Fruit fly (Drosophila melanogaster) whole organism, embryonic: ENCODE results near the gene Nle.

ENCODE experiments used
- ATbp ChIP-seq: fragments of 200-800 bp; sonication (Bioruptor generic); optimal IDR thresholded peaks from 2 replicates; lab custom pipeline; 2017; ENCODE audit warnings: missing biosample characterization, mild to moderate bottlenecking, missing genetic modification characterization, missing genetic modification reagents
- Aef1 ChIP-seq: fragments of 200-800 bp; sonication (Bioruptor generic); IDR thresholded peaks from 3 replicates; pipeline ENCODE4 v1.3.6; 2022; ENCODE audit warnings: missing biosample characterization, missing genetic modification characterization
- Blimp-1 ChIP-seq: fragments of 200-800 bp; sonication (Bioruptor generic); optimal IDR thresholded peaks from 3 replicates; lab custom pipeline; 2018; ENCODE audit warnings: missing biosample characterization, missing genetic modification characterization, mild to moderate bottlenecking, moderate library complexity, missing genetic modification reagents
- CG10209 ChIP-seq: fragments of 200-800 bp; sonication (Bioruptor generic); optimal IDR thresholded peaks from 3 replicates; lab custom pipeline; 2017; ENCODE audit warnings: missing biosample characterization, mild to moderate bottlenecking, missing genetic modification characterization, missing genetic modification reagents
- CG10267 ChIP-seq: fragments of 200-800 bp; sonication (Bioruptor generic); optimal IDR thresholded peaks from 2 replicates; lab custom pipeline; 2018; ENCODE audit warnings: missing biosample characterization, mild to moderate bottlenecking, missing genetic modification characterization, moderate library complexity
- CG10321 ChIP-seq: fragments of 200-800 bp; sonication (Bioruptor generic); IDR thresholded peaks from 2 replicates; pipeline ENCODE4 v1.3.6; 2022; ENCODE audit warnings: missing biosample characterization, missing genetic modification characterization
- CG10565 ChIP-seq: fragments of 200-800 bp; sonication (Bioruptor generic); optimal IDR thresholded peaks from 3 replicates; lab custom pipeline; 2016; ENCODE audit warnings: missing biosample characterization, mild to moderate bottlenecking, missing genetic modification characterization
- CG11247 ChIP-seq: fragments of 200-800 bp; sonication (Bioruptor generic); IDR thresholded peaks from 2 replicates; pipeline ENCODE4 v1.3.6; 2022; ENCODE audit warnings: missing biosample characterization, missing genetic modification characterization
- CG11696 ChIP-seq: fragments of 200-800 bp; sonication (Bioruptor generic); IDR thresholded peaks from 2 replicates; pipeline ENCODE4 v1.3.6; 2022; ENCODE audit warnings: missing biosample characterization, missing genetic modification characterization
- CG13287 ChIP-seq: fragments of 200-800 bp; sonication (Bioruptor generic); IDR thresholded peaks from 2 replicates; pipeline ENCODE4 v1.3.6; 2022; ENCODE audit warnings: missing biosample characterization, missing genetic modification characterization; ENCODE audit not compliant: partially characterized antibody
- CG14050 ChIP-seq: fragments of 200-800 bp; sonication (Bioruptor generic); IDR thresholded peaks from 3 replicates; pipeline ENCODE4 v1.3.6; 2022; ENCODE audit warnings: missing biosample characterization, missing genetic modification characterization
- CG14860 ChIP-seq: fragments of 200-800 bp; sonication (Bioruptor generic); IDR thresholded peaks from 3 replicates; pipeline ENCODE4 v1.3.6; 2022; ENCODE audit warnings: missing biosample characterization, missing genetic modification characterization; ENCODE audit not compliant: partially characterized antibody
- CG14965 ChIP-seq: fragments of 200-800 bp; sonication (Bioruptor generic); optimal IDR thresholded peaks from 2 replicates; lab custom pipeline; 2016; ENCODE audit warnings: missing biosample characterization, missing genetic modification characterization, borderline replicate concordance
- CG17912 ChIP-seq: fragments of 200-800 bp; sonication (Bioruptor generic); optimal IDR thresholded peaks from 2 replicates; lab custom pipeline; 2018; ENCODE audit warnings: missing biosample characterization, mild to moderate bottlenecking, missing genetic modification characterization
- CG1832 ChIP-seq: fragments of 200-800 bp; sonication (Bioruptor generic); optimal IDR thresholded peaks from 2 replicates; lab custom pipeline; 2017; ENCODE audit warnings: missing biosample characterization, mild to moderate bottlenecking, missing genetic modification characterization, inconsistent platforms
- CG2199 ChIP-seq: fragments of 200-800 bp; sonication (Bioruptor generic); IDR thresholded peaks from 3 replicates; pipeline ENCODE4 v1.3.6; 2022; ENCODE audit warnings: missing biosample characterization, missing genetic modification characterization
- CG2202 ChIP-seq: fragments of 200-800 bp; sonication (Bioruptor generic); optimal IDR thresholded peaks from 2 replicates; lab custom pipeline; 2018; ENCODE audit warnings: missing biosample characterization, mild to moderate bottlenecking, missing genetic modification characterization
- CG3726 ChIP-seq: fragments of 200-800 bp; sonication (Bioruptor generic); IDR thresholded peaks from 3 replicates; pipeline ENCODE4, ENCODE4 v1.3.6; 2022; ENCODE audit warnings: missing biosample characterization, missing genetic modification characterization
- CG6175 ChIP-seq: fragments of 200-800 bp; sonication (Bioruptor generic); IDR thresholded peaks from 3 replicates; pipeline ENCODE4 v1.3.6; 2022; ENCODE audit warnings: missing biosample characterization, missing genetic modification characterization
- CG6683 ChIP-seq: fragments of 200-800 bp; sonication (Bioruptor generic); optimal IDR thresholded peaks from 2 replicates; lab custom pipeline; 2017; ENCODE audit warnings: missing biosample characterization, mild to moderate bottlenecking, missing genetic modification characterization, missing genetic modification reagents
- CG6813 ChIP-seq: fragments of 200-800 bp; sonication (Bioruptor generic); optimal IDR thresholded peaks from 2 replicates; lab custom pipeline; 2017; ENCODE audit warnings: missing biosample characterization, missing genetic modification characterization, mild to moderate bottlenecking, moderate library complexity, missing genetic modification reagents
- CG7271 ChIP-seq: fragments of 200-800 bp; sonication (Bioruptor generic); optimal IDR thresholded peaks from 2 replicates; lab custom pipeline; 2018; ENCODE audit warnings: missing biosample characterization, mild to moderate bottlenecking, missing genetic modification characterization, moderate library complexity
- CG8478 ChIP-seq: fragments of >200 bp; optimal IDR thresholded peaks from 2 replicates; lab custom pipeline; 2018
- CG9817 ChIP-seq: fragments of 200-800 bp; sonication (Bioruptor generic); optimal IDR thresholded peaks from 2 replicates; lab custom pipeline; 2018; ENCODE audit warnings: missing biosample characterization, mild to moderate bottlenecking, missing genetic modification characterization, moderate library complexity
- CHES-1-like ChIP-seq: fragments of 200-800 bp; sonication (Bioruptor generic); optimal IDR thresholded peaks from 2 replicates; lab custom pipeline; 2016; ENCODE audit warnings: missing biosample characterization, missing genetic modification characterization
- GATAe ChIP-seq: fragments of 200-800 bp; sonication (Bioruptor generic); conservative IDR thresholded peaks from 2 replicates; pipeline ENCODE4 v1.3.6; 2022; ENCODE audit warnings: missing biosample characterization, missing genetic modification characterization
- HLH54F ChIP-seq: fragments of 200-800 bp; sonication (Bioruptor generic); optimal IDR thresholded peaks from 3 replicates; lab custom pipeline; 2016; ENCODE audit warnings: missing biosample characterization, missing genetic modification characterization
- Poxn ChIP-seq: fragments of 200-800 bp; sonication (Bioruptor generic); IDR thresholded peaks from 2 replicates; pipeline ENCODE4 v1.3.6; 2022; ENCODE audit warnings: missing biosample characterization, missing genetic modification characterization
- Ravus ChIP-seq: fragments of 200-800 bp; sonication (Bioruptor generic); IDR thresholded peaks from 2 replicates; pipeline ENCODE4 v1.3.6; 2022; ENCODE audit warnings: missing biosample characterization, missing genetic modification characterization
- amos ChIP-seq: fragments of 200-800 bp; sonication (Bioruptor generic); IDR thresholded peaks from 2 replicates; pipeline ENCODE4 v1.3.6; 2022; ENCODE audit warnings: missing biosample characterization, missing genetic modification characterization; ENCODE audit not compliant: partially characterized antibody
- bcd ChIP-seq: fragments of 200-800 bp; sonication (Bioruptor generic); optimal IDR thresholded peaks from 2 replicates; lab custom pipeline; 2017; ENCODE audit warnings: missing biosample characterization, mild to moderate bottlenecking, missing genetic modification characterization
- crol ChIP-seq: fragments of 200-800 bp; sonication (Bioruptor generic); IDR thresholded peaks from 2 replicates; pipeline ENCODE4 v1.3.6; 2022; ENCODE audit warnings: missing biosample characterization, missing genetic modification characterization
- dimm ChIP-seq: fragments of 200-800 bp; sonication (Bioruptor generic); IDR thresholded peaks from 2 replicates; pipeline ENCODE4 v1.3.6; 2022; ENCODE audit warnings: missing biosample characterization, missing genetic modification characterization
- dmrt99B ChIP-seq: fragments of 200-800 bp; sonication (Bioruptor generic); optimal IDR thresholded peaks from 2 replicates; lab custom pipeline; 2018; ENCODE audit warnings: missing biosample characterization, mild to moderate bottlenecking, missing genetic modification characterization, moderate library complexity
- fd64A ChIP-seq: fragments of 200-800 bp; sonication (Bioruptor generic); optimal IDR thresholded peaks from 3 replicates; lab custom pipeline; 2018; ENCODE audit warnings: missing biosample characterization, mild to moderate bottlenecking, missing genetic modification characterization
- fru ChIP-seq: fragments of >200 bp; optimal IDR thresholded peaks from 2 replicates; lab custom pipeline; 2017
- grn ChIP-seq: fragments of 200-800 bp; sonication (Bioruptor generic); optimal IDR thresholded peaks from 3 replicates; lab custom pipeline; 2017; ENCODE audit warnings: missing biosample characterization, missing genetic modification characterization
- knrl ChIP-seq: fragments of 200-800 bp; sonication (Bioruptor generic); IDR thresholded peaks from 3 replicates; pipeline ENCODE4 v1.3.6; 2022; ENCODE audit warnings: missing biosample characterization, missing genetic modification characterization; ENCODE audit not compliant: partially characterized antibody
- lmd ChIP-seq: fragments of 200-800 bp; sonication (Bioruptor generic); IDR thresholded peaks from 2 replicates; pipeline ENCODE4 v1.3.6; 2022; ENCODE audit warnings: missing biosample characterization, missing genetic modification characterization
- mam ChIP-seq: fragments of 200-800 bp; sonication (Bioruptor generic); optimal IDR thresholded peaks from 3 replicates; lab custom pipeline; 2016; ENCODE audit warnings: missing biosample characterization, missing genetic modification characterization
- nerfin-2 ChIP-seq: fragments of 200-800 bp; sonication (Bioruptor generic); IDR thresholded peaks from 2 replicates; pipeline ENCODE4 v1.3.6; 2022; ENCODE audit warnings: missing biosample characterization, missing genetic modification characterization; ENCODE audit not compliant: partially characterized antibody
- nom ChIP-seq: fragments of 200-800 bp; sonication (Bioruptor generic); optimal IDR thresholded peaks from 2 replicates; lab custom pipeline; 2017; ENCODE audit warnings: missing biosample characterization, missing genetic modification characterization, mild to moderate bottlenecking, moderate library complexity, missing genetic modification reagents
- peb ChIP-seq: fragments of 200-800 bp; sonication (Bioruptor generic); IDR thresholded peaks from 2 replicates; pipeline ENCODE4 v1.3.6; 2022; ENCODE audit warnings: missing biosample characterization, missing genetic modification characterization
- repo ChIP-seq: fragments of 200-800 bp; sonication (Bioruptor generic); optimal IDR thresholded peaks from 2 replicates; lab custom pipeline; 2016; ENCODE audit warnings: missing biosample characterization, missing genetic modification characterization
- sqz ChIP-seq: fragments of 200-800 bp; sonication (Bioruptor generic); optimal IDR thresholded peaks from 3 replicates; lab custom pipeline; 2018; ENCODE audit warnings: missing biosample characterization, mild to moderate bottlenecking, missing genetic modification characterization
- stc ChIP-seq: fragments of 200-800 bp; sonication (Bioruptor generic); IDR thresholded peaks from 2 replicates; pipeline ENCODE4 v1.3.6; 2022; ENCODE audit warnings: missing biosample characterization, missing genetic modification characterization
- wek ChIP-seq: fragments of 200-800 bp; sonication (Bioruptor generic); optimal IDR thresholded peaks from 3 replicates; lab custom pipeline; 2018; ENCODE audit warnings: missing biosample characterization, mild to moderate bottlenecking, missing genetic modification characterization, moderate library complexity
- zen ChIP-seq: fragments of 200-800 bp; sonication (Bioruptor generic); optimal IDR thresholded peaks from 3 replicates; lab custom pipeline; 2018; ENCODE audit warnings: missing biosample characterization, mild to moderate bottlenecking, missing genetic modification characterization, moderate library complexity
- zf30C ChIP-seq: fragments of 200-800 bp; sonication (Bioruptor generic); optimal IDR thresholded peaks from 3 replicates; lab custom pipeline; 2018; ENCODE audit warnings: missing biosample characterization, mild to moderate bottlenecking, missing genetic modification characterization

Nle gene

DNA sequence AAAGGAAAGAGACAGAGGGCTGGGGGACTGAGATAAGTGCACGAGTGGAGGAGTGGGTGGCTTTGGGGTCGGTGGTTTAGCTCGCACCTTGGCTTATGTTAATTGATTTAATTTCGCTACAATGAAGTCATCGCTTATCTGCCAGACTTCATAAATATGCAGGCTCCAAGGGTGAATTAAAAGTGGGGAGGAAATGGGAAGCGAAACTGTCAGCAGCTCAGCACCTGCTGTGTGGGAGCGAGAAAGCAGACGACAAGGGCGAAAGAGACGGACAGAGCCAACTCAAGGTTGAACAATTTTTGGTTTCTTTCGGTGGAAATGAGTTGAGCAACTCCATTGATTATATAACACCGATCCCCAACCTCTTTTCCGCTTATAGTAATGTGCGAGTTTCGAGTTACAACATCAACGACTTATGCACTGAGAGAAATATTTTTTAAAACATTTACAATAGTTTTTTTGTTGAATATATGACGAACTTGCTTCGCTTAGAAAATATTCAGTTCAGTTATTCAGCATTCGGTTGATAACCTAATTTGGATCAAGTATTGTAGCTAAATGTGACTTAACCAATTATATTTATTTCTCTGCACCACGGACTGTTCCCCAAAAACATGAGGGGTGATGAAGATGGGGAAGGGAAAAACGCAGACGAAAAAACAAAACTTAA lies 47.5 kb downstream of the Nle start (continued):
- TF ChIP-seq CG14050 (GFP tag; lab: Robert Waterston, UW) (peak; percentile 80), CG14860 (GFP tag; lab: Robert Waterston, UW) (no peak), stc (GFP tag; lab: Robert Waterston, UW) (peak; percentile 90), CG10267 (peak; percentile 86), repo (peak; percentile 76), amos (no peak), CG6683 (peak; percentile 25), CG10209 (GFP tag; lab: Kevin White, UChicago) (peak; percentile 87), CG11247 (peak; percentile 52), HLH54F (GFP tag; lab: Kevin White, UChicago) (peak; percentile 75), zen (tag; lab: Kevin White, UChicago) (peak; percentile 44), sqz (GFP tag; lab: Kevin White, UChicago) (no peak), zf30C (GFP tag; lab: Kevin White, UChicago) (peak; percentile 78), CG7271 (tag; lab: Kevin White, UChicago) (peak; percentile 21), GATAe (GFP tag; lab: Robert Waterston, UW) (no peak), lmd (GFP tag; lab: Robert Waterston, UW) (peak; percentile 79), bcd (GFP tag; lab: Kevin White, UChicago) (peak; percentile 71), nom (GFP tag; lab: Kevin White, UChicago) (no peak), Poxn (GFP tag; lab: Robert Waterston, UW) (0 out of 2 replicates have a peak, but pooled peaks have one; percentile 10), fd64A (GFP tag; lab: Kevin White, UChicago) (peak; percentile 26), fru (no peak), nerfin-2 (no peak), CG2199 (GFP tag; lab: Robert Waterston, UW) (peak; percentile 48; the same call in 2 of the 3 replicates), CG10565 (GFP tag; lab: Kevin White, UChicago) (peak; percentile 11), mam (GFP tag; lab: Kevin White, UChicago) (peak; percentile 70), CG17912 (GFP tag; lab: Kevin White, UChicago) (peak; percentile 54), dimm (GFP tag; lab: Robert Waterston, UW) (0 out of 2 replicates have a peak, but pooled peaks have one; percentile 34), CG9817 (tag; lab: Kevin White, UChicago) (peak; percentile 58), CG1832 (peak; percentile 51), Aef1 (GFP tag; lab: Robert Waterston, UW) (peak; percentile 78), grn (no peak), Blimp-1 (GFP tag; lab: Kevin White, UChicago) (peak; percentile 79), knrl (no peak), CG11696 (GFP tag; lab: Robert Waterston, UW) (0 out of 2 replicates have a peak, but pooled peaks have one; percentile 38), wek (peak; percentile 81), crol (GFP tag; lab: Robert Waterston, UW) (peak; percentile 5; the same call in 1 of the 2 replicates), CG6175 (no peak), dmrt99B (tag; lab: Kevin White, UChicago) (peak; percentile 96), CG2202 (tag; lab: Kevin White, UChicago) (peak; percentile 81), CG14965 (GFP tag; lab: Kevin White, UChicago) (peak; percentile 17), CG8478 (lab: Kevin White, UChicago) (no peak), CG3726 (peak; percentile 78), CG10321 (GFP tag; lab: Robert Waterston, UW) (no peak), ATbp (GFP tag; lab: Kevin White, UChicago) (peak; percentile 85), CG6813 (GFP tag; lab: Kevin White, UChicago) (peak; percentile 62), CHES-1-like (GFP tag; lab: Kevin White, UChicago) (peak; percentile 67), CG13287 (no peak), peb (GFP tag; lab: Robert Waterston, UW) (peak; percentile 68), Ravus (peak; percentile 43)
